Worm (Caenorhabditis elegans): ENCODE measurements around the gene Y54G11A.17.

- no peak for TF ChIP-seq fkh-10 (GFP tag; optimal IDR thresholded peaks at IDR 0.05)
- no peak for TF ChIP-seq mdl-1 (tag; optimal IDR thresholded peaks at IDR 0.05)
- TF ChIP-seq lir-3 (tag; optimal IDR thresholded peaks at IDR 0.05; ENCODE audit: poor library complexity) = no peak
- TF ChIP-seq lin-13 (GFP tag; optimal IDR thresholded peaks at IDR 0.05) = no peak
- TF ChIP-seq unc-62 (GFP tag; optimal IDR thresholded peaks at IDR 0.05) = no peak
- TF ChIP-seq elt-3 (tag; optimal IDR thresholded peaks at IDR 0.05) = no peak
- TF ChIP-seq skn-1 (tag; optimal IDR thresholded peaks at IDR 0.05) = no peak
- TF ChIP-seq sptf-1 (tag; optimal IDR thresholded peaks at IDR 0.05) = no peak
- no peak for TF ChIP-seq lin-35 (GFP tag; optimal IDR thresholded peaks at IDR 0.05)
- no peak for TF ChIP-seq ztf-11 (tag; optimal IDR thresholded peaks at IDR 0.05)
- TF ChIP-seq swsn-7 (tag; optimal IDR thresholded peaks at IDR 0.05) = no peak
Observed at ce11 chrII:14380778-14381177, 31.6 kb upstream of the Y54G11A.17 start.

All from whole organism, L1 larva.